Worm (Caenorhabditis elegans) whole organism, mixed stage, embryonic: Measurements from ENCODE around the gene chil-22.

Experiments
- ceh-39 ChIP-seq: fragments of 150-350 bp; optimal IDR thresholded peaks from 2 replicates; lab custom pipeline; 2014; ENCODE audit warnings: missing biosample characterization, missing genetic modification characterization
- elt-3 ChIP-seq: fragments of 150-350 bp; optimal IDR thresholded peaks from 2 replicates; lab custom pipeline; 2014; ENCODE audit warnings: missing biosample characterization, missing genetic modification characterization
- flh-1 ChIP-seq: fragments of 200-800 bp; sonication (Bioruptor generic); optimal IDR thresholded peaks from 2 replicates; lab custom pipeline; 2018; ENCODE audit warnings: mild to moderate bottlenecking, missing genetic modification characterization, moderate library complexity, missing compliant biosample characterization
- mab-5 ChIP-seq: fragments of 150-350 bp; optimal IDR thresholded peaks from 2 replicates; lab custom pipeline; 2014; ENCODE audit warnings: missing biosample characterization, missing genetic modification characterization
- mep-1 ChIP-seq: fragments of 150-350 bp; optimal IDR thresholded peaks from 2 replicates; lab custom pipeline; 2017; ENCODE audit warnings: missing biosample characterization, missing genetic modification reagents, missing genetic modification characterization, inconsistent platforms
- nhr-12 ChIP-seq: fragments of 150-350 bp; optimal IDR thresholded peaks from 2 replicates; lab custom pipeline; 2014; ENCODE audit warnings: missing biosample characterization, missing genetic modification characterization
- nhr-237 ChIP-seq: fragments of 150-350 bp; optimal IDR thresholded peaks from 2 replicates; lab custom pipeline; 2014; ENCODE audit warnings: missing biosample characterization, missing genetic modification characterization
- snpc-4 ChIP-seq: fragments of 150-350 bp; optimal IDR thresholded peaks from 2 replicates; lab custom pipeline; 2014; ENCODE audit warnings: missing biosample characterization, missing genetic modification characterization
- tbx-8 ChIP-seq: fragments of 200-800 bp; sonication (Bioruptor generic); optimal IDR thresholded peaks from 2 replicates; lab custom pipeline; 2018; ENCODE audit warnings: mild to moderate bottlenecking, missing genetic modification characterization, moderate library complexity, missing compliant biosample characterization
- unc-62 ChIP-seq: fragments of 150-350 bp; optimal IDR thresholded peaks from 2 replicates; lab custom pipeline; 2014; ENCODE audit warnings: missing biosample characterization, missing genetic modification reagents, missing genetic modification characterization
- ztf-11 ChIP-seq: fragments of 150-350 bp; optimal IDR thresholded peaks from 2 replicates; lab custom pipeline; 2014; ENCODE audit warnings: missing biosample characterization, missing genetic modification characterization

- no peak for TF ChIP-seq mab-5 (tag; lab: Kevin White, UChicago)
- TF ChIP-seq unc-62 (GFP tag; lab: Kevin White, UChicago): no peak
- TF ChIP-seq ztf-11 (tag; lab: Kevin White, UChicago): no peak
- no peak for TF ChIP-seq nhr-237 (tag; lab: Kevin White, UChicago)
- no peak for TF ChIP-seq tbx-8 (GFP tag; lab: Kevin White, UChicago)
- TF ChIP-seq nhr-12: no peak
- no peak for TF ChIP-seq flh-1
- TF ChIP-seq mep-1: no peak
- no peak for TF ChIP-seq elt-3 (tag; lab: Kevin White, UChicago)
- no peak for TF ChIP-seq ceh-39
- no peak for TF ChIP-seq snpc-4
These were observed 36.0 kb upstream of the chil-22 start for ce11 chrII:9501955-9502354.
